Fruit fly (Drosophila melanogaster) whole organism, prepupa: Measurements from ENCODE around the gene CG4962.

Experiments
- CG11902 ChIP-seq: fragments of 200-800 bp; sonication (Bioruptor generic); optimal IDR thresholded peaks from 3 replicates; lab custom pipeline; 2016; ENCODE audit warnings: missing biosample characterization, missing genetic modification characterization
- CG6163 ChIP-seq: fragments of 200-800 bp; sonication (Bioruptor generic); IDR thresholded peaks from 3 replicates; pipeline ENCODE4 v1.3.6; 2022; ENCODE audit warnings: missing biosample characterization, missing genetic modification characterization
- CG6276 ChIP-seq: fragments of 200-800 bp; sonication (Bioruptor generic); optimal IDR thresholded peaks from 2 replicates; lab custom pipeline; 2017; ENCODE audit warnings: missing biosample characterization, mild to moderate bottlenecking, missing genetic modification characterization
- CG6808 ChIP-seq: fragments of 200-800 bp; sonication (Bioruptor generic); optimal IDR thresholded peaks from 3 replicates; lab custom pipeline; 2017; ENCODE audit warnings: missing biosample characterization, missing genetic modification characterization, mild to moderate bottlenecking, moderate library complexity, missing genetic modification reagents
- CG6854 ChIP-seq: fragments of 200-800 bp; sonication (Bioruptor generic); optimal IDR thresholded peaks from 2 replicates; lab custom pipeline; 2017; ENCODE audit warnings: missing biosample characterization, mild to moderate bottlenecking, missing genetic modification characterization
- CG8319 ChIP-seq: fragments of 200-800 bp; sonication (Bioruptor generic); optimal IDR thresholded peaks from 3 replicates; lab custom pipeline; 2016; ENCODE audit warnings: missing biosample characterization, missing genetic modification characterization
- Hr39 ChIP-seq: fragments of 200-800 bp; sonication (Bioruptor generic); optimal IDR thresholded peaks from 2 replicates; lab custom pipeline; 2016; ENCODE audit warnings: missing biosample characterization, missing genetic modification characterization
- Sox15 ChIP-seq: fragments of 200-800 bp; sonication (Bioruptor generic); optimal IDR thresholded peaks from 3 replicates; lab custom pipeline; 2016; ENCODE audit warnings: missing biosample characterization, missing genetic modification characterization
- esn ChIP-seq: fragments of 200-800 bp; sonication (Bioruptor generic); optimal IDR thresholded peaks from 2 replicates; lab custom pipeline; 2016; ENCODE audit warnings: missing biosample characterization, mild to moderate bottlenecking, missing genetic modification characterization, moderate library complexity
- spab ChIP-seq: fragments of 200-800 bp; sonication (Bioruptor generic); optimal IDR thresholded peaks from 2 replicates; lab custom pipeline; 2017; ENCODE audit warnings: missing biosample characterization, mild to moderate bottlenecking, missing genetic modification characterization, missing genetic modification reagents

dm6 chr3L:16328207-16328891, 33.0 kb upstream of the CG4962 start, which contains the start of gene CG13058:
- TF ChIP-seq Sox15 (GFP tag; lab: Kevin White, UChicago) (no peak), CG6163 (GFP tag; lab: Robert Waterston, UW) (0 out of 3 replicates have a peak, but pooled peaks have one; percentile 42), esn (no peak), CG11902 (GFP tag; lab: Kevin White, UChicago) (no peak), CG6854 (GFP tag; lab: Kevin White, UChicago) (no peak), spab (GFP tag; lab: Kevin White, UChicago) (no peak), Hr39 (no peak), CG6808 (GFP tag; lab: Kevin White, UChicago) (peak; percentile 40), CG8319 (GFP tag; lab: Kevin White, UChicago) (no peak), CG6276 (GFP tag; lab: Kevin White, UChicago) (peak; percentile 79)
